Worm (Caenorhabditis elegans): ENCODE measurements around the gene R05D8.11.

DNA sequence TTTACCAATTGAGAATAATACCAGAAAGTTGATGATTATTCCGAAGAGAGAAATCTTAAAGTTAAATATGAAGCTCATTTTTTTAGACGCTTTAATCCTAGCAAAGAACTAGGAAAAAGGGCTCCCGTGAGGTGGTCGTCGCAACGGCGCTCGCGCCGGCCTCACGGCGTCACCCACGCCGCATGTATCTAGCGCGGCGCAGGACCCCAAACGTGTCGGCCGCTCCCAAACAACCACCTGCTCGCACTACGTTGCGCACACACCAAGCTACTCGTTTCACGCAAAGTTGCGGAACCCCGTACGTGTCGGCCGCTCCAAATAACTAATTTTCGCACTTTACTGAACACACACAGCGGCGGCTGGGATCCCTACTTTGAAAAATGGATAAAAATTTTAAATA lies 34.3 kb downstream of the R05D8.11 start:
- TF ChIP-seq gmeb-2 (tag; optimal IDR thresholded peaks at IDR 0.05) (no peak), pqm-1 (tag; optimal IDR thresholded peaks at IDR 0.05) (no peak), C08G9.2 (tag; optimal IDR thresholded peaks at IDR 0.05) (no peak), zip-5 (tag; optimal IDR thresholded peaks at IDR 0.05) (no peak)

Measured in whole organism, late embryonic.